Fruit fly (Drosophila melanogaster): ENCODE data around the gene epsilonCOP.

The epsilonCOP gene

DNA sequence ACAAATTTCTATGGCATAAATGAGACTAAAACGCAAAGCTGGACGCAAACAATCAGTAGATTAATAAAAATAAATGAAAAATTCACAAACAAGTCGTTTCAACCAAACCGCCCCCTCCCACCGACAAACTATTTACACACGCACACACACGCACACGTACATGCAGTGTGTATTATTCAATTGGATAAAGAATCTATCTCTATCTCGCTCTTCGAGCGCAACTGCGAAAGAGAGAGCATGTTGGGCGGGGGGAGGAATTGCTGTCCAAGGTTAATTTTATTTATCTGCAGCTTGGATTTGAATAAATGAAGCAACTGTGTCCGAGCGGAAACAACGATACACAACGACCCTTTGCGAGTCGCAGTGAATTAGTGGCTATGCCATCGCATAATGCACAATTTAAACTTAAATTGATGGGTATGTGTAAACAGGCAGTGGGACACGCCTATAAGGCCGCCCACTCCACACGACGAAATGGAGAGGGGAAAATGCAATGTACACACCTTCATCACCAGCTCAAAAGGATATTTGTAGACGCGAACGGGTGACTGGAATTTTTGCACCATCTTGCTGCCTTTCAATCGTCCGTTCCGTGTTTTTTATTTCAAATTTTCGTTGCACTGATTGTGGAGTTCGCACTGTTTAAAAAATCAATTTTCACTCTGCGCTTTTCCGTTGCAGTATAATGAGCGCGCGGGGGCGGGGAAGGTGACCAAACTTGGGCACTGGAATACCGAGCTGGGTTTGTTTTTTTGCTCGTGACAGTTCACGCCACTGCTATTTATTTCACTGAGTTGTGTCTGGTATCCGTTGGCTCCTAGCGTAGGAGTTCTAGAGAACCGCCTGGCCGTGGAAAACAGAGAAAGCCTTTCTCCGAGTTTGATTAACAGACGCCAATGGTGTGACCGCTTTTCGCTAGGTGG is 33.6 kb upstream of the epsilonCOP start, which contains the start of gene retm (continued):
- no peak for TF ChIP-seq CG10462 (GFP tag; optimal IDR thresholded peaks at IDR 0.05)
- peak; percentile 30 for TF ChIP-seq CG7987 (GFP tag; optimal IDR thresholded peaks at IDR 0.05)
- no peak for TF ChIP-seq CG18262 (tag; optimal IDR thresholded peaks at IDR 0.05)
- no peak for TF ChIP-seq ham (GFP tag; IDR thresholded peaks at IDR 0.05)
- no peak for TF ChIP-seq CG2712 (tag; optimal IDR thresholded peaks at IDR 0.05)
- no peak for TF ChIP-seq CG14667 (GFP tag; IDR thresholded peaks at IDR 0.05)
- peak; percentile 59 for TF ChIP-seq wek (GFP tag; optimal IDR thresholded peaks at IDR 0.05)
- TF ChIP-seq nerfin-1 (tag; optimal IDR thresholded peaks at IDR 0.05) = peak; percentile 48
- TF ChIP-seq tna (GFP tag; IDR thresholded peaks at IDR 0.05; ENCODE audit: partially characterized antibody) = no peak
- no peak for TF ChIP-seq TFAM (GFP tag; optimal IDR thresholded peaks at IDR 0.05)
- TF ChIP-seq NC2α (GFP tag; optimal IDR thresholded peaks at IDR 0.05) = no peak
- peak; percentile 54 for TF ChIP-seq nom (GFP tag; optimal IDR thresholded peaks at IDR 0.05)
- TF ChIP-seq CG15073 (GFP tag; optimal IDR thresholded peaks at IDR 0.05) = no peak
- no peak for TF ChIP-seq pzg (GFP tag; optimal IDR thresholded peaks at IDR 0.05)
- no peak for TF ChIP-seq cwo (GFP tag; optimal IDR thresholded peaks at IDR 0.05)
- TF ChIP-seq Sox102F (GFP tag; optimal IDR thresholded peaks at IDR 0.05) = no peak
- no peak for TF ChIP-seq emc (GFP tag; optimal IDR thresholded peaks at IDR 0.05)
- TF ChIP-seq pum (GFP tag; optimal IDR thresholded peaks at IDR 0.05) = no peak
- no peak for TF ChIP-seq gfzf (GFP tag; optimal IDR thresholded peaks at IDR 0.05)
- no peak for TF ChIP-seq cad (GFP tag; optimal IDR thresholded peaks at IDR 0.05)
- TF ChIP-seq stwl (tag; optimal IDR thresholded peaks at IDR 0.05) = no peak
- no peak for TF ChIP-seq tap (tag; optimal IDR thresholded peaks at IDR 0.05)
- no peak for TF ChIP-seq Usf (GFP tag; optimal IDR thresholded peaks at IDR 0.05)
- no peak for TF ChIP-seq ara (GFP tag; IDR thresholded peaks at IDR 0.05)
- TF ChIP-seq dpn (GFP tag; optimal IDR thresholded peaks at IDR 0.05) = no peak
- no peak for TF ChIP-seq CG1792 (GFP tag; optimal IDR thresholded peaks at IDR 0.05)
- TF ChIP-seq CoRest (tag; optimal IDR thresholded peaks at IDR 0.05) = no peak
- no peak for TF ChIP-seq Lim3 (GFP tag; IDR thresholded peaks at IDR 0.05)
- TF ChIP-seq NFAT (GFP tag; IDR thresholded peaks at IDR 0.05) = no peak
- TF ChIP-seq Oaz (GFP tag; IDR thresholded peaks at IDR 0.05) = no peak
- no peak for TF ChIP-seq CG5245 (GFP tag; optimal IDR thresholded peaks at IDR 0.05)
- TF ChIP-seq CG34376 (GFP tag; optimal IDR thresholded peaks at IDR 0.05) = peak; percentile 2
- no peak for TF ChIP-seq Optix (GFP tag; IDR thresholded peaks at IDR 0.05)
- TF ChIP-seq en (GFP tag; optimal IDR thresholded peaks at IDR 0.05) = no peak
- TF ChIP-seq CG2889 (GFP tag; IDR thresholded peaks at IDR 0.05) = no peak
- peak; percentile 3 for TF ChIP-seq CG3281 (GFP tag; optimal IDR thresholded peaks at IDR 0.05)
- no peak for TF ChIP-seq Kr (GFP tag; optimal IDR thresholded peaks at IDR 0.05)
- TF ChIP-seq Hr3 (GFP tag; optimal IDR thresholded peaks at IDR 0.05) = no peak
- no peak for TF ChIP-seq knrl (GFP tag; IDR thresholded peaks at IDR 0.05; ENCODE audit: partially characterized antibody)
- TF ChIP-seq Pdp1 (GFP tag; optimal IDR thresholded peaks at IDR 0.05) = peak in 1 of 2 experiments; percentile 92
- TF ChIP-seq esg (GFP tag; conservative IDR thresholded peaks at IDR 0.05) = no peak
- no peak for TF ChIP-seq CG7928 (GFP tag; optimal IDR thresholded peaks at IDR 0.05)
- no peak for TF ChIP-seq ind (GFP tag; optimal IDR thresholded peaks at IDR 0.05)
- no peak for TF ChIP-seq CG9727 (GFP tag; optimal IDR thresholded peaks at IDR 0.05)
- TF ChIP-seq CG1529 (GFP tag; optimal IDR thresholded peaks at IDR 0.05) = no peak
- no peak for TF ChIP-seq Xbp1 (GFP tag; optimal IDR thresholded peaks at IDR 0.05)
- no peak for TF ChIP-seq CG13894 (tag; optimal IDR thresholded peaks at IDR 0.05)
- TF ChIP-seq CG3995 (GFP tag; optimal IDR thresholded peaks at IDR 0.05) = no peak
- TF ChIP-seq Nf-YC (tag; optimal IDR thresholded peaks at IDR 0.05) = peak; percentile 88

All from whole organism, embryonic.